Fruit fly (Drosophila melanogaster) whole organism, embryonic: ENCODE results near the gene CG6700.
A peak's percentile ranks its signal among the peaks of the same experiment; 100 is the strongest.

Experiments used
- Aef1 ChIP-seq: fragments of 200-800 bp; sonication (Bioruptor generic); IDR thresholded peaks from 3 replicates; pipeline ENCODE4 v1.3.6; 2022; ENCODE audit warnings: missing biosample characterization, missing genetic modification characterization
- CG1024 ChIP-seq: fragments of 200-800 bp; sonication (Bioruptor generic); IDR thresholded peaks from 2 replicates; pipeline ENCODE4 v1.3.6; 2022; ENCODE audit warnings: missing biosample characterization, missing genetic modification characterization
- CG10654 ChIP-seq: fragments of 200-800 bp; sonication (Bioruptor generic); optimal IDR thresholded peaks from 2 replicates; lab custom pipeline; 2016; ENCODE audit warnings: missing biosample characterization, missing genetic modification characterization
- CG10959 ChIP-seq: fragments of 200-800 bp; sonication (Bioruptor generic); IDR thresholded peaks from 2 replicates; pipeline ENCODE4 v1.3.6; 2022; ENCODE audit warnings: missing biosample characterization, missing genetic modification characterization
- CG11456 ChIP-seq: fragments of 200-800 bp; sonication (Bioruptor generic); IDR thresholded peaks from 3 replicates; pipeline ENCODE4 v1.3.6; 2022; ENCODE audit warnings: missing biosample characterization, missing genetic modification characterization
- CG12071 ChIP-seq: fragments of 200-800 bp; sonication (Bioruptor generic); optimal IDR thresholded peaks from 3 replicates; lab custom pipeline; 2018; ENCODE audit warnings: missing biosample characterization, mild to moderate bottlenecking, missing genetic modification characterization
- CG2129 ChIP-seq: fragments of 200-800 bp; sonication (Bioruptor generic); IDR thresholded peaks from 2 replicates; pipeline ENCODE4 v1.3.6; 2022; ENCODE audit warnings: missing biosample characterization, missing genetic modification characterization; ENCODE audit not compliant: partially characterized antibody
- CG2678 ChIP-seq: fragments of 200-800 bp; sonication (Bioruptor generic); optimal IDR thresholded peaks from 3 replicates; lab custom pipeline; 2019; ENCODE audit warnings: missing biosample characterization, mild to moderate bottlenecking, missing genetic modification characterization, moderate library complexity
- CG30020 ChIP-seq: fragments of 200-800 bp; optimal IDR thresholded peaks from 2 replicates; lab custom pipeline; 2019; ENCODE audit warnings: missing biosample characterization, mild to moderate bottlenecking, missing genetic modification characterization, moderate library complexity
- CG31388 ChIP-seq: fragments of 200-800 bp; sonication (Bioruptor generic); optimal IDR thresholded peaks from 2 replicates; lab custom pipeline; 2016; ENCODE audit warnings: missing biosample characterization, missing genetic modification characterization
- CG33213 ChIP-seq: fragments of 200-800 bp; sonication (Bioruptor generic); optimal IDR thresholded peaks from 3 replicates; lab custom pipeline; 2016; ENCODE audit warnings: missing biosample characterization, missing genetic modification characterization
- CG3407 ChIP-seq: fragments of 200-800 bp; sonication (Bioruptor generic); optimal IDR thresholded peaks from 2 replicates; lab custom pipeline; 2018; ENCODE audit warnings: missing biosample characterization, mild to moderate bottlenecking, missing genetic modification characterization
- CG4328 ChIP-seq: fragments of 200-800 bp; sonication (Bioruptor generic); optimal IDR thresholded peaks from 3 replicates; lab custom pipeline; 2017; ENCODE audit warnings: missing biosample characterization, missing genetic modification reagents, missing genetic modification characterization
- CG4730 ChIP-seq: fragments of 200-800 bp; sonication (Bioruptor generic); IDR thresholded peaks from 2 replicates; pipeline ENCODE4 v1.3.6; 2022; ENCODE audit warnings: missing biosample characterization, missing genetic modification characterization
- CG6272 ChIP-seq: fragments of 200-800 bp; sonication (Bioruptor generic); IDR thresholded peaks from 2 replicates; pipeline ENCODE4 v1.3.6; 2022; ENCODE audit warnings: missing biosample characterization, missing genetic modification characterization
- CG7556 ChIP-seq: fragments of 200-800 bp; sonication (Bioruptor generic); optimal IDR thresholded peaks from 2 replicates; lab custom pipeline; 2017; ENCODE audit warnings: missing biosample characterization, mild to moderate bottlenecking, missing genetic modification characterization
- CG8089 ChIP-seq: fragments of 200-800 bp; sonication (Bioruptor generic); optimal IDR thresholded peaks from 3 replicates; lab custom pipeline; 2016; ENCODE audit warnings: missing biosample characterization, missing genetic modification characterization
- CG9609 ChIP-seq: fragments of 200-800 bp; sonication (Bioruptor generic); optimal IDR thresholded peaks from 3 replicates; lab custom pipeline; 2016; ENCODE audit warnings: missing biosample characterization, missing genetic modification characterization
- Chrac-16 ChIP-seq: fragments of 200-800 bp; sonication (Bioruptor generic); optimal IDR thresholded peaks from 3 replicates; lab custom pipeline; 2016; ENCODE audit warnings: missing biosample characterization, missing genetic modification characterization
- Dref ChIP-seq: fragments of 200-800 bp; sonication (Bioruptor generic); IDR thresholded peaks from 2 replicates; pipeline ENCODE4 v1.3.6; 2022; ENCODE audit warnings: missing biosample characterization, missing genetic modification characterization
- Gsc ChIP-seq: fragments of 200-800 bp; sonication (Bioruptor generic); IDR thresholded peaks from 2 replicates; pipeline ENCODE4 v1.3.6; 2022; ENCODE audit warnings: missing biosample characterization, missing genetic modification characterization
- Hr3 ChIP-seq: fragments of 200-800 bp; sonication (Bioruptor generic); optimal IDR thresholded peaks from 3 replicates; lab custom pipeline; 2016; ENCODE audit warnings: missing biosample characterization, missing genetic modification characterization
- Hr51 ChIP-seq, 2 experiments: fragments of 200-800 bp; sonication (Bioruptor generic); optimal IDR thresholded peaks; 2 replicates in 1 of 2; 3 replicates in 1 of 2; lab custom pipeline; 2016 to 2018; ENCODE audit warnings: missing biosample characterization in 2 of 2, missing genetic modification characterization in 2 of 2, mild to moderate bottlenecking in 1 of 2, moderate library complexity in 1 of 2
- MTF-1 ChIP-seq: fragments of 200-800 bp; sonication (Bioruptor generic); optimal IDR thresholded peaks from 2 replicates; lab custom pipeline; 2018; ENCODE audit warnings: missing biosample characterization, mild to moderate bottlenecking, missing genetic modification characterization, borderline replicate concordance
- NC2α ChIP-seq: fragments of 200-800 bp; sonication (Bioruptor generic); optimal IDR thresholded peaks from 2 replicates; lab custom pipeline; 2016; ENCODE audit warnings: missing biosample characterization, missing genetic modification characterization
- Rfx ChIP-seq: fragments of 200-800 bp; sonication (Bioruptor generic); IDR thresholded peaks from 2 replicates; pipeline ENCODE4 v1.3.6; 2022; ENCODE audit warnings: missing biosample characterization, missing genetic modification characterization
- Scr ChIP-seq: fragments of 200-800 bp; sonication (Bioruptor generic); IDR thresholded peaks from 2 replicates; pipeline ENCODE4 v1.3.6; 2022; ENCODE audit warnings: missing biosample characterization, missing genetic modification characterization; ENCODE audit not compliant: partially characterized antibody
- Sry-δ ChIP-seq: fragments of 200-800 bp; sonication (Bioruptor generic); optimal IDR thresholded peaks from 2 replicates; lab custom pipeline; 2016; ENCODE audit warnings: missing biosample characterization, missing genetic modification characterization
- Ssrp ChIP-seq: fragments of 200-800 bp; sonication (Bioruptor generic); optimal IDR thresholded peaks from 2 replicates; lab custom pipeline; 2018; ENCODE audit warnings: missing biosample characterization, mild to moderate bottlenecking, missing genetic modification characterization, moderate library complexity
- Tbp ChIP-seq: fragments of >200 bp; optimal IDR thresholded peaks from 2 replicates; lab custom pipeline; 2018; ENCODE audit warnings: missing biosample characterization, missing genetic modification characterization
- Xrp1 ChIP-seq: fragments of 200-800 bp; sonication (Bioruptor generic); IDR thresholded peaks from 2 replicates; pipeline ENCODE4 v1.3.6; 2022; ENCODE audit warnings: missing biosample characterization, missing genetic modification characterization
- az2 ChIP-seq: fragments of 200-800 bp; sonication (Bioruptor generic); optimal IDR thresholded peaks from 3 replicates; lab custom pipeline; 2016; ENCODE audit warnings: missing biosample characterization, missing genetic modification characterization
- bigmax ChIP-seq: fragments of 200-800 bp; sonication (Bioruptor generic); optimal IDR thresholded peaks from 2 replicates; lab custom pipeline; 2018; ENCODE audit warnings: missing biosample characterization, mild to moderate bottlenecking, missing genetic modification characterization
- cad ChIP-seq: fragments of >200 bp; optimal IDR thresholded peaks from 2 replicates; lab custom pipeline; 2017; ENCODE audit warnings: missing biosample characterization, missing genetic modification characterization
- crol ChIP-seq: fragments of 200-800 bp; sonication (Bioruptor generic); IDR thresholded peaks from 2 replicates; pipeline ENCODE4 v1.3.6; 2022; ENCODE audit warnings: missing biosample characterization, missing genetic modification characterization
- crp ChIP-seq, 2 experiments: fragments of 200-800 bp; sonication (Bioruptor generic); optimal IDR thresholded peaks; 2 replicates in 1 of 2; 3 replicates in 1 of 2; lab custom pipeline; 2017; ENCODE audit warnings: missing biosample characterization in 2 of 2, missing genetic modification characterization in 2 of 2, mild to moderate bottlenecking in 1 of 2, moderate library complexity in 1 of 2
- dimm ChIP-seq: fragments of 200-800 bp; sonication (Bioruptor generic); IDR thresholded peaks from 2 replicates; pipeline ENCODE4 v1.3.6; 2022; ENCODE audit warnings: missing biosample characterization, missing genetic modification characterization
- dmrt11E ChIP-seq: fragments of 200-800 bp; sonication (Bioruptor generic); optimal IDR thresholded peaks from 3 replicates; lab custom pipeline; 2018; ENCODE audit warnings: missing biosample characterization, mild to moderate bottlenecking, missing genetic modification characterization, moderate library complexity
- emc ChIP-seq: fragments of 200-800 bp; sonication (Bioruptor generic); optimal IDR thresholded peaks from 2 replicates; lab custom pipeline; 2016; ENCODE audit warnings: missing biosample characterization, missing genetic modification characterization
- ems ChIP-seq: fragments of 200-800 bp; sonication (Bioruptor generic); optimal IDR thresholded peaks from 3 replicates; lab custom pipeline; 2016; ENCODE audit warnings: missing biosample characterization, missing genetic modification characterization
- lov ChIP-seq, 2 experiments: fragments of 200-800 bp in 1 of 2; fragments of >200 bp in 1 of 2; sonication (Bioruptor generic) in 1 of 2; IDR thresholded peaks in 1 of 2; optimal IDR thresholded peaks in 1 of 2; 2 replicates in 1 of 2; 3 replicates in 1 of 2; pipeline versions ENCODE4 v1.3.6 to Lab custom; 2017 to 2022; ENCODE audit warnings: missing biosample characterization in 1 of 2, missing genetic modification characterization in 1 of 2
- oc ChIP-seq: fragments of 200-800 bp; sonication (Bioruptor generic); optimal IDR thresholded peaks from 2 replicates; lab custom pipeline; 2018; ENCODE audit warnings: missing biosample characterization, mild to moderate bottlenecking, missing genetic modification characterization, moderate library complexity
- sens ChIP-seq: fragments of 200-800 bp; sonication (Bioruptor generic); peaks from one replicate; lab custom pipeline; 2016; ENCODE audit warnings: missing biosample characterization, missing genetic modification characterization
- tna ChIP-seq: fragments of 200-800 bp; sonication (Bioruptor generic); IDR thresholded peaks from 2 replicates; pipeline ENCODE4 v1.3.6; 2022; ENCODE audit warnings: missing biosample characterization, missing genetic modification characterization; ENCODE audit not compliant: partially characterized antibody
- tup ChIP-seq: fragments of 200-800 bp; sonication (Bioruptor generic); optimal IDR thresholded peaks from 2 replicates; lab custom pipeline; 2016; ENCODE audit warnings: missing biosample characterization, mild to moderate bottlenecking, missing genetic modification characterization, moderate library complexity
- usp ChIP-seq: fragments of >200 bp; optimal IDR thresholded peaks from 2 replicates; lab custom pipeline; 2017; ENCODE audit warnings: missing biosample characterization, missing genetic modification characterization
- vfl ChIP-seq: fragments of 200-800 bp; sonication (Bioruptor generic); optimal IDR thresholded peaks from 2 replicates; lab custom pipeline; 2016; ENCODE audit warnings: missing biosample characterization, missing genetic modification characterization
- vvl ChIP-seq: fragments of 200-800 bp; sonication (Bioruptor generic); IDR thresholded peaks from 2 replicates; pipeline ENCODE4 v1.3.6; 2022; ENCODE audit warnings: missing biosample characterization, missing genetic modification characterization
- z ChIP-seq: fragments of 200-800 bp; sonication (Bioruptor generic); IDR thresholded peaks from 3 replicates; pipeline ENCODE4 v1.3.6; 2022; ENCODE audit warnings: missing biosample characterization, missing genetic modification characterization

CG6700 gene

dm6 chr2L:10858064-10859047 lies 16.0 kb upstream of the CG6700 start, which contains the start of the genes aurB and Stam (continued):
- no peak for TF ChIP-seq crol (GFP tag; lab: Robert Waterston, UW)
- TF ChIP-seq Xrp1 (GFP tag; lab: Robert Waterston, UW), result peak; percentile 64; the same call in 1 of the 2 replicates
- peak; percentile 72 for TF ChIP-seq CG2678 (tag; lab: Kevin White, UChicago)
- TF ChIP-seq Chrac-16, result peak; percentile 21
- TF ChIP-seq CG4730 (GFP tag; lab: Robert Waterston, UW), result no peak
- no peak for TF ChIP-seq CG12071 (GFP tag; lab: Kevin White, UChicago)
- no peak for TF ChIP-seq tup (GFP tag; lab: Kevin White, UChicago)
- TF ChIP-seq CG1024 (GFP tag; lab: Robert Waterston, UW), result no peak
- TF ChIP-seq cad (GFP tag; lab: Kevin White, UChicago), result no peak
- TF ChIP-seq bigmax (GFP tag; lab: Kevin White, UChicago), result no peak
- TF ChIP-seq sens (GFP tag; lab: Kevin White, UChicago), result peak; percentile 17
- no peak for TF ChIP-seq dimm (GFP tag; lab: Robert Waterston, UW)
- peak; percentile 42 for TF ChIP-seq oc
- TF ChIP-seq CG10959 (GFP tag; lab: Robert Waterston, UW), result no peak
- peak; percentile 15 for TF ChIP-seq CG7556 (GFP tag; lab: Kevin White, UChicago)
- no peak for TF ChIP-seq CG9609 (GFP tag; lab: Kevin White, UChicago)
- no peak for TF ChIP-seq ems (GFP tag; lab: Kevin White, UChicago)
- TF ChIP-seq Gsc (GFP tag; lab: Robert Waterston, UW), result no peak
- peak; percentile 76 for TF ChIP-seq dmrt11E (tag; lab: Kevin White, UChicago)
- TF ChIP-seq lov (optimal IDR thresholded peaks at IDR 0.05; lab: Kevin White, UChicago), result no peak
- TF ChIP-seq lov (GFP tag; IDR thresholded peaks at IDR 0.05; lab: Robert Waterston, UW), result no peak
- no peak for TF ChIP-seq vfl (GFP tag; lab: Kevin White, UChicago)
- peak; percentile 0 for TF ChIP-seq CG4328
- no peak for TF ChIP-seq CG8089
- no peak for TF ChIP-seq crp (GFP tag; optimal IDR thresholded peaks at IDR 0.05; lab: Kevin White, UChicago)
- no peak for TF ChIP-seq emc
- TF ChIP-seq Tbp (GFP tag; lab: Kevin White, UChicago), result no peak
- peak; percentile 10 for TF ChIP-seq CG3407 (GFP tag; lab: Kevin White, UChicago)
- TF ChIP-seq Rfx, result 0 out of 2 replicates have a peak, but pooled peaks have one; percentile 43
- TF ChIP-seq CG6272, result no peak
- no peak for TF ChIP-seq Dref
- peak; percentile 64 for TF ChIP-seq Ssrp
- TF ChIP-seq vvl (GFP tag; lab: Robert Waterston, UW), result peak; percentile 71
- TF ChIP-seq CG30020, result peak; percentile 57
- TF ChIP-seq CG2129 (GFP tag; lab: Robert Waterston, UW), result no peak
- no peak for TF ChIP-seq CG31388 (GFP tag; lab: Kevin White, UChicago)
- TF ChIP-seq NC2α (GFP tag; lab: Kevin White, UChicago), result no peak
- TF ChIP-seq Sry-δ (GFP tag; lab: Kevin White, UChicago), result no peak
- no peak for TF ChIP-seq usp (GFP tag; lab: Kevin White, UChicago)
- TF ChIP-seq Scr (GFP tag; lab: Robert Waterston, UW), result no peak
- TF ChIP-seq Hr51 (GFP tag; optimal IDR thresholded peaks at IDR 0.05; lab: Kevin White, UChicago), result peak in 1 of 2 experiments; percentile 70
- TF ChIP-seq CG11456 (GFP tag; lab: Robert Waterston, UW), result no peak
- peak; percentile 53 for TF ChIP-seq Hr3 (GFP tag; lab: Kevin White, UChicago)
- TF ChIP-seq tna (GFP tag; lab: Robert Waterston, UW), result no peak
- no peak for TF ChIP-seq MTF-1 (GFP tag; lab: Kevin White, UChicago)
- peak; percentile 23; the same call in 1 of the 3 replicates for TF ChIP-seq Aef1 (GFP tag; lab: Robert Waterston, UW)
- TF ChIP-seq CG10654, result peak; percentile 22
- peak; percentile 12 for TF ChIP-seq az2 (GFP tag; lab: Kevin White, UChicago)
- no peak for TF ChIP-seq z
- TF ChIP-seq CG33213, result no peak
